Fruit fly (Drosophila melanogaster): ENCODE results near the gene Srp54.

Srp54 gene

DNA sequence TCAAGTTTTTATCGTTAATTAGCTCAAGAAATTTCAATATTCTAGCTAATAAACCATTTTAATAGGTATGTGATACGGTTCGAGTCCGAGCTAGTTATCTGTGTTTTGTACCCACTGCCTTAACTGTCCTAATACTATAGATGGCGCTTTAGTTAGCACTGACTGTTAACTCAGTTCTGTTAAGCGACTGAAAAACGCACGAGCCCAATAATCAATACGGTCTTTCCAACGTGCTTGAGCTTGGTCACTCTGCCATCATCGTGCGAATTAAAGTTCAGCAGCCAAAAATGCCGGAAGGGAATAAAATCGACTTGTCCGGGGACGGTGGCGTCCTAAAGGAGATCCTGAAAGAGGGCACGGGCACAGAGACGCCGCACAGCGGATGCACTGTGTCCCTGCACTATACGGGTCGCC lies 24.8 kb upstream of the Srp54 start, which contains the start of gene Fkbp59 (continued):
- TF ChIP-seq rib (GFP tag; IDR thresholded peaks at IDR 0.05) = 0 out of 2 replicates have a peak, but pooled peaks have one; percentile 47
- peak; percentile 76 for TF ChIP-seq Scr (GFP tag; IDR thresholded peaks at IDR 0.05; ENCODE audit: partially characterized antibody)
- no peak for TF ChIP-seq CG30403 (GFP tag; optimal IDR thresholded peaks at IDR 0.05)
- TF ChIP-seq knrl (GFP tag; IDR thresholded peaks at IDR 0.05; ENCODE audit: partially characterized antibody) = peak; percentile 77
- TF ChIP-seq CG4707 (GFP tag; optimal IDR thresholded peaks at IDR 0.05) = no peak
- TF ChIP-seq Sry-δ (GFP tag; optimal IDR thresholded peaks at IDR 0.05) = peak; percentile 16
- TF ChIP-seq hkb (optimal IDR thresholded peaks at IDR 0.05) = no peak
- TF ChIP-seq hkb (GFP tag; IDR thresholded peaks at IDR 0.05) = no peak
- TF ChIP-seq CG33213 (GFP tag; optimal IDR thresholded peaks at IDR 0.05) = peak; percentile 38
- no peak for TF ChIP-seq CG10147 (GFP tag; optimal IDR thresholded peaks at IDR 0.05)
- TF ChIP-seq gce (GFP tag; IDR thresholded peaks at IDR 0.05) = no peak
- TF ChIP-seq row (GFP tag; IDR thresholded peaks at IDR 0.05) = no peak; the same call in 2 of the 3 replicates
- no peak for TF ChIP-seq CG12942 (GFP tag; optimal IDR thresholded peaks at IDR 0.05)
- TF ChIP-seq dimm (GFP tag; IDR thresholded peaks at IDR 0.05) = no peak
- no peak for TF ChIP-seq bigmax (GFP tag; optimal IDR thresholded peaks at IDR 0.05)
- no peak for TF ChIP-seq CG14667 (GFP tag; IDR thresholded peaks at IDR 0.05)
- no peak for TF ChIP-seq CG15011 (GFP tag; optimal IDR thresholded peaks at IDR 0.05)
- no peak for TF ChIP-seq CG7556 (GFP tag; optimal IDR thresholded peaks at IDR 0.05)
- peak; percentile 60 for TF ChIP-seq HmgZ (tag; optimal IDR thresholded peaks at IDR 0.05)
- TF ChIP-seq CG9817 (tag; optimal IDR thresholded peaks at IDR 0.05) = no peak
- no peak for TF ChIP-seq CG12236 (GFP tag; optimal IDR thresholded peaks at IDR 0.05)
- TF ChIP-seq Oli (tag; optimal IDR thresholded peaks at IDR 0.05) = no peak
- no peak for TF ChIP-seq CG12219 (GFP tag; optimal IDR thresholded peaks at IDR 0.05)
- no peak for TF ChIP-seq gsb-n (tag; optimal IDR thresholded peaks at IDR 0.05)
- TF ChIP-seq Antp (GFP tag; optimal IDR thresholded peaks at IDR 0.05) = no peak
- no peak for TF ChIP-seq so (GFP tag; IDR thresholded peaks at IDR 0.05)
- no peak for TF ChIP-seq seq (GFP tag; IDR thresholded peaks at IDR 0.05)
- no peak for TF ChIP-seq Hr39 (optimal IDR thresholded peaks at IDR 0.05)
- no peak for TF ChIP-seq Drgx (GFP tag; IDR thresholded peaks at IDR 0.05)
- TF ChIP-seq CG9797 (GFP tag; optimal IDR thresholded peaks at IDR 0.05) = peak; percentile 63
- no peak for TF ChIP-seq exex (tag; optimal IDR thresholded peaks at IDR 0.05)
- TF ChIP-seq Ets97D (GFP tag; optimal IDR thresholded peaks at IDR 0.05) = peak; percentile 23
- no peak for TF ChIP-seq ham (GFP tag; IDR thresholded peaks at IDR 0.05)
- TF ChIP-seq CG6654 (GFP tag; optimal IDR thresholded peaks at IDR 0.05) = no peak
- no peak for TF ChIP-seq esg (GFP tag; conservative IDR thresholded peaks at IDR 0.05)
- peak; percentile 58; the same call in 2 of the 3 replicates for TF ChIP-seq Opbp (GFP tag; IDR thresholded peaks at IDR 0.05; ENCODE audit: partially characterized antibody)
- no peak for TF ChIP-seq bowl (GFP tag; IDR thresholded peaks at IDR 0.05)
- no peak for TF ChIP-seq Hr3 (GFP tag; optimal IDR thresholded peaks at IDR 0.05)
- peak; percentile 96 for TF ChIP-seq nerfin-2 (GFP tag; IDR thresholded peaks at IDR 0.05; ENCODE audit: partially characterized antibody)
- TF ChIP-seq nerfin-1 (tag; optimal IDR thresholded peaks at IDR 0.05) = no peak
- TF ChIP-seq CG14965 (GFP tag; optimal IDR thresholded peaks at IDR 0.05; ENCODE audit: borderline replicate concordance) = no peak
- peak; percentile 14 for TF ChIP-seq CG15601 (tag; optimal IDR thresholded peaks at IDR 0.05)
- no peak for TF ChIP-seq lab (GFP tag; optimal IDR thresholded peaks at IDR 0.05)
- TF ChIP-seq crp (GFP tag; optimal IDR thresholded peaks at IDR 0.05) = no peak
- TF ChIP-seq B-H2 (GFP tag; optimal IDR thresholded peaks at IDR 0.05) = peak; percentile 24
- no peak for TF ChIP-seq btn (GFP tag; optimal IDR thresholded peaks at IDR 0.05)
- no peak for TF ChIP-seq chn (GFP tag; optimal IDR thresholded peaks at IDR 0.05)
- no peak for TF ChIP-seq al (GFP tag; IDR thresholded peaks at IDR 0.05)
- TF ChIP-seq ap (GFP tag; IDR thresholded peaks at IDR 0.05) = no peak
- no peak for TF ChIP-seq HLHmδ (GFP tag; optimal IDR thresholded peaks at IDR 0.05)
- TF ChIP-seq pita (GFP tag; optimal IDR thresholded peaks at IDR 0.05) = peak; percentile 88
- TF ChIP-seq Asciz (GFP tag; optimal IDR thresholded peaks at IDR 0.05) = no peak

Measured in whole organism, embryonic.